Fruit fly (Drosophila melanogaster) whole organism, prepupa: ENCODE data around the gene Pgant4.

ENCODE experiments used
- Blimp-1 ChIP-seq: fragments of 200-800 bp; sonication (Bioruptor generic); optimal IDR thresholded peaks from 3 replicates; lab custom pipeline; 2017; ENCODE audit warnings: missing biosample characterization, missing genetic modification characterization, mild to moderate bottlenecking, moderate library complexity, missing genetic modification reagents
- CG10631 ChIP-seq: fragments of 200-800 bp; sonication (Bioruptor generic); optimal IDR thresholded peaks from 2 replicates; lab custom pipeline; 2016; ENCODE audit warnings: missing biosample characterization, missing genetic modification characterization
- CG10669 ChIP-seq: fragments of 200-800 bp; sonication (Bioruptor generic); optimal IDR thresholded peaks from 3 replicates; lab custom pipeline; 2018; ENCODE audit warnings: missing biosample characterization, mild to moderate bottlenecking, missing genetic modification characterization, moderate library complexity
- CG11294 ChIP-seq: fragments of 200-800 bp; sonication (Bioruptor generic); IDR thresholded peaks from 2 replicates; pipeline ENCODE4 v1.3.6; 2022; ENCODE audit warnings: missing biosample characterization, missing genetic modification characterization
- CG11762 ChIP-seq: fragments of 200-800 bp; sonication (Bioruptor generic); optimal IDR thresholded peaks from 3 replicates; lab custom pipeline; 2016; ENCODE audit warnings: missing biosample characterization, missing genetic modification characterization; ENCODE audit not compliant: insufficient read depth
- CG11902 ChIP-seq: fragments of 200-800 bp; sonication (Bioruptor generic); optimal IDR thresholded peaks from 3 replicates; lab custom pipeline; 2016; ENCODE audit warnings: missing biosample characterization, missing genetic modification characterization
- CG15336 ChIP-seq: fragments of 200-800 bp; sonication (Bioruptor generic); IDR thresholded peaks from 2 replicates; pipeline ENCODE4 v1.3.6; 2022; ENCODE audit warnings: missing biosample characterization, missing genetic modification characterization
- CG1621 ChIP-seq: fragments of 200-800 bp; sonication (Bioruptor generic); optimal IDR thresholded peaks from 3 replicates; lab custom pipeline; 2018; ENCODE audit warnings: missing biosample characterization, mild to moderate bottlenecking, missing genetic modification characterization
- CG16779 ChIP-seq: fragments of 200-800 bp; sonication (Bioruptor generic); optimal IDR thresholded peaks from 3 replicates; lab custom pipeline; 2017; ENCODE audit warnings: missing biosample characterization, mild to moderate bottlenecking, missing genetic modification characterization
- CG31627 ChIP-seq: fragments of 200-800 bp; sonication (Bioruptor generic); optimal IDR thresholded peaks from 3 replicates; lab custom pipeline; 2016; ENCODE audit warnings: missing biosample characterization, missing genetic modification characterization
- CG34406 ChIP-seq: fragments of 200-800 bp; sonication (Bioruptor generic); optimal IDR thresholded peaks from 3 replicates; lab custom pipeline; 2016; ENCODE audit warnings: missing biosample characterization, missing genetic modification characterization
- CG3919 ChIP-seq: fragments of 200-800 bp; sonication (Bioruptor generic); optimal IDR thresholded peaks from 3 replicates; lab custom pipeline; 2016; ENCODE audit warnings: missing biosample characterization, missing genetic modification characterization
- CG4318 ChIP-seq: fragments of 200-800 bp; sonication (Bioruptor generic); optimal IDR thresholded peaks from 3 replicates; lab custom pipeline; 2017; ENCODE audit warnings: missing biosample characterization, mild to moderate bottlenecking, missing genetic modification characterization
- CG6276 ChIP-seq: fragments of 200-800 bp; sonication (Bioruptor generic); optimal IDR thresholded peaks from 2 replicates; lab custom pipeline; 2017; ENCODE audit warnings: missing biosample characterization, mild to moderate bottlenecking, missing genetic modification characterization
- CG6792 ChIP-seq: fragments of 200-800 bp; sonication (Bioruptor generic); optimal IDR thresholded peaks from 3 replicates; lab custom pipeline; 2016; ENCODE audit warnings: missing biosample characterization, missing genetic modification characterization
- CG6808 ChIP-seq: fragments of 200-800 bp; sonication (Bioruptor generic); optimal IDR thresholded peaks from 3 replicates; lab custom pipeline; 2017; ENCODE audit warnings: missing biosample characterization, missing genetic modification characterization, mild to moderate bottlenecking, moderate library complexity, missing genetic modification reagents
- CG6854 ChIP-seq: fragments of 200-800 bp; sonication (Bioruptor generic); optimal IDR thresholded peaks from 2 replicates; lab custom pipeline; 2017; ENCODE audit warnings: missing biosample characterization, mild to moderate bottlenecking, missing genetic modification characterization
- CG7368 ChIP-seq: fragments of 200-800 bp; sonication (Bioruptor generic); optimal IDR thresholded peaks from 3 replicates; lab custom pipeline; 2016; ENCODE audit warnings: missing biosample characterization, missing genetic modification characterization
- CG8119 ChIP-seq: fragments of 200-800 bp; sonication (Bioruptor generic); IDR thresholded peaks from 3 replicates; pipeline ENCODE4 v1.3.6; 2022; ENCODE audit warnings: missing biosample characterization, missing genetic modification characterization
- CG8319 ChIP-seq: fragments of 200-800 bp; sonication (Bioruptor generic); optimal IDR thresholded peaks from 3 replicates; lab custom pipeline; 2016; ENCODE audit warnings: missing biosample characterization, missing genetic modification characterization
- Eip75B ChIP-seq: fragments of 200-800 bp; sonication (Bioruptor generic); optimal IDR thresholded peaks from 3 replicates; lab custom pipeline; 2016; ENCODE audit warnings: missing biosample characterization, missing genetic modification characterization
- Eip78C ChIP-seq: fragments of 200-800 bp; sonication (Bioruptor generic); peaks from one replicate; lab custom pipeline; 2016; ENCODE audit warnings: missing biosample characterization, missing genetic modification characterization
- Ets21C ChIP-seq: fragments of 200-800 bp; sonication (Bioruptor generic); optimal IDR thresholded peaks from 3 replicates; lab custom pipeline; 2016; ENCODE audit warnings: missing biosample characterization, missing genetic modification characterization
- Ets96B ChIP-seq: fragments of 200-800 bp; optimal IDR thresholded peaks from 2 replicates; lab custom pipeline; 2019; ENCODE audit warnings: missing biosample characterization, mild to moderate bottlenecking, missing genetic modification characterization, moderate library complexity
- Hr38 ChIP-seq: sonication (Bioruptor generic); optimal IDR thresholded peaks from 2 replicates; lab custom pipeline; 2016; ENCODE audit warnings: missing biosample characterization, missing genetic modification characterization
- Hr4 ChIP-seq: fragments of 200-800 bp; sonication (Bioruptor generic); optimal IDR thresholded peaks from 3 replicates; lab custom pipeline; 2016; ENCODE audit warnings: missing biosample characterization, missing genetic modification characterization
- Lpt ChIP-seq: fragments of 200-800 bp; sonication (Bioruptor generic); optimal IDR thresholded peaks from 3 replicates; lab custom pipeline; 2016; ENCODE audit warnings: missing biosample characterization, missing genetic modification characterization
- Met ChIP-seq: fragments of 200-800 bp; sonication (Bioruptor generic); optimal IDR thresholded peaks from 3 replicates; lab custom pipeline; 2016; ENCODE audit warnings: missing biosample characterization, missing genetic modification characterization
- OdsH ChIP-seq: fragments of 200-800 bp; sonication (Bioruptor generic); optimal IDR thresholded peaks from 3 replicates; lab custom pipeline; 2016; ENCODE audit warnings: missing biosample characterization, missing genetic modification characterization
- Smox ChIP-seq: fragments of 200-800 bp; sonication (Bioruptor generic); optimal IDR thresholded peaks from 3 replicates; lab custom pipeline; 2016; ENCODE audit warnings: missing biosample characterization, missing genetic modification characterization
- Sox102F ChIP-seq: fragments of 200-800 bp; sonication (Bioruptor generic); optimal IDR thresholded peaks from 2 replicates; lab custom pipeline; 2016; ENCODE audit warnings: missing biosample characterization, mild to moderate bottlenecking, missing genetic modification characterization
- Sox14 ChIP-seq: fragments of 200-800 bp; sonication (Bioruptor generic); optimal IDR thresholded peaks from 3 replicates; lab custom pipeline; 2016; ENCODE audit warnings: missing biosample characterization, missing genetic modification characterization
- acj6 ChIP-seq: fragments of 200-800 bp; sonication (Bioruptor generic); optimal IDR thresholded peaks from 3 replicates; lab custom pipeline; 2016; ENCODE audit warnings: missing biosample characterization, missing genetic modification characterization
- cyc ChIP-seq: fragments of 200-800 bp; sonication (Bioruptor generic); optimal IDR thresholded peaks from 3 replicates; lab custom pipeline; 2016; ENCODE audit warnings: missing biosample characterization, missing genetic modification characterization
- dac ChIP-seq: fragments of 200-800 bp; sonication (Bioruptor generic); optimal IDR thresholded peaks from 2 replicates; lab custom pipeline; 2017; ENCODE audit warnings: missing biosample characterization, mild to moderate bottlenecking, missing genetic modification characterization
- dsx ChIP-seq: fragments of 200-800 bp; optimal IDR thresholded peaks from 3 replicates; lab custom pipeline; 2019; ENCODE audit warnings: missing biosample characterization, mild to moderate bottlenecking, missing genetic modification characterization, moderate library complexity; ENCODE audit not compliant: poor library complexity, severe bottlenecking
- eg ChIP-seq: fragments of 200-800 bp; sonication (Bioruptor generic); IDR thresholded peaks from 3 replicates; pipeline ENCODE4 v1.3.6; 2022; ENCODE audit warnings: missing biosample characterization, missing genetic modification characterization
- esn ChIP-seq: fragments of 200-800 bp; sonication (Bioruptor generic); optimal IDR thresholded peaks from 2 replicates; lab custom pipeline; 2016; ENCODE audit warnings: missing biosample characterization, mild to moderate bottlenecking, missing genetic modification characterization, moderate library complexity
- fd59A ChIP-seq: fragments of 200-800 bp; sonication (Bioruptor generic); optimal IDR thresholded peaks from 2 replicates; lab custom pipeline; 2017; ENCODE audit warnings: missing biosample characterization, mild to moderate bottlenecking, missing genetic modification characterization, missing genetic modification reagents
- fd85E ChIP-seq: fragments of 200-800 bp; sonication (Bioruptor generic); optimal IDR thresholded peaks from 3 replicates; lab custom pipeline; 2016; ENCODE audit warnings: missing biosample characterization, missing genetic modification characterization
- fkh ChIP-seq: fragments of 200-800 bp; sonication (Bioruptor generic); optimal IDR thresholded peaks from 3 replicates; lab custom pipeline; 2017; ENCODE audit warnings: missing biosample characterization, mild to moderate bottlenecking, missing genetic modification characterization, moderate library complexity
- lz ChIP-seq: fragments of 200-800 bp; sonication (Bioruptor generic); optimal IDR thresholded peaks from 3 replicates; lab custom pipeline; 2016; ENCODE audit warnings: missing biosample characterization, missing genetic modification characterization
- net ChIP-seq: fragments of 200-800 bp; sonication (Bioruptor generic); optimal IDR thresholded peaks from 3 replicates; lab custom pipeline; 2016; ENCODE audit warnings: missing biosample characterization, missing genetic modification characterization
- pdm3 ChIP-seq: fragments of 200-800 bp; sonication (Bioruptor generic); optimal IDR thresholded peaks from 3 replicates; lab custom pipeline; 2016; ENCODE audit warnings: missing biosample characterization, missing genetic modification characterization
- salr ChIP-seq, 2 experiments: fragments of 200-800 bp; sonication (Bioruptor generic); optimal IDR thresholded peaks; 3 replicates each; lab custom pipeline; 2016 to 2018; ENCODE audit warnings: missing biosample characterization in 2 of 2, missing genetic modification characterization in 2 of 2, mild to moderate bottlenecking in 1 of 2
- ss ChIP-seq, 2 experiments: fragments of 200-800 bp; sonication (Bioruptor generic); optimal IDR thresholded peaks; 2 replicates in 1 of 2; 3 replicates in 1 of 2; lab custom pipeline; 2017 to 2018; ENCODE audit warnings: mild to moderate bottlenecking in 2 of 2, missing biosample characterization in 2 of 2, missing genetic modification characterization in 2 of 2, moderate library complexity in 1 of 2
- svp ChIP-seq: fragments of 200-800 bp; sonication (Bioruptor generic); peaks from one replicate; lab custom pipeline; 2016; ENCODE audit warnings: missing biosample characterization, missing genetic modification characterization
- topi ChIP-seq: fragments of 200-800 bp; sonication (Bioruptor generic); optimal IDR thresholded peaks from 3 replicates; lab custom pipeline; 2016; ENCODE audit warnings: missing biosample characterization, missing genetic modification characterization
- vri ChIP-seq: fragments of 200-800 bp; sonication (Bioruptor generic); optimal IDR thresholded peaks from 3 replicates; lab custom pipeline; 2016; ENCODE audit warnings: missing biosample characterization, mild to moderate bottlenecking, missing genetic modification characterization

Pgant4 gene

DNA sequence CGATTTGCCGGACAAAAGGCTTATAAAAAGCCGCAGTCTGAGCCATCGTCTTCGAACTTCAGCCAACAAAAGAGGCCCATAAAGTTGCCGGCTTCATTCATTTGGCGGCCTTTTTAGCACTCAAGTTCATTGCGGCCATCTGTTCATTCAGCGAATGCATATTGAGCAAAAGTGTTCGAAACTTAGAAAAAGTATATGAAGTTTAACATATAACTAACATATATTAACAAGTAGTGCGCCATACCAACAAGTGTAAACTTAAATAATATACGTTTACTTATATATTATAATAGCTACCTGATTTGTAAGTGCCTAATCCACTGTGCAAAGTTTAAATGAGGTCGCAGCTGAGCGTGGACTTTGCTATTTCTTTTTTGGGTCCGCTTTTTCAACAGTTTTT lies 36.1 kb upstream of the Pgant4 start (continued):
- TF ChIP-seq vri (GFP tag; lab: Kevin White, UChicago), result no peak
- TF ChIP-seq CG31627 (GFP tag; lab: Kevin White, UChicago), result no peak
- TF ChIP-seq Hr38 (GFP tag; lab: Kevin White, UChicago), result no peak
- peak; percentile 43 for TF ChIP-seq dac (GFP tag; lab: Kevin White, UChicago)
- TF ChIP-seq CG10669 (GFP tag; lab: Kevin White, UChicago), result no peak
- no peak for TF ChIP-seq Lpt
- TF ChIP-seq fkh (GFP tag; lab: Kevin White, UChicago), result no peak

DNA sequence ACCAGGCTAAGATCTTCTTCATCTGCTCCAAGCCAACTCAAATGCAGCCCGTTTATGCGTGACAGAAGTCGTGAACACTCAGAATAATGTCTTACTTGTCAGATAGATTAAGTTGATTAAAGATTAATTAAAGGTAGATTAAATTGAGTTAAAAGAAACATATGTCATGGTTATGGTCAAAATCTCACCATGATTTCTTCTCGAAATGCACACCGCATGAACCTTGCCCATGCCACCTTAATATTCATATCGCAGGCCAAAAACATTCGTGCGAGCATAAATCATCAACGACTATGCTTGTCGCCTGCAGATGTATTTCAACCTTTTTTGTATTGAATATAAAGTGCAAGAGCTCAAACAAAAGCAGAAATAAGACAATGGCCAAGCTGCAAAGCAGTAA lies 35.3 kb upstream of the Pgant4 start:
- TF ChIP-seq CG1621 (peak; percentile 76), Eip75B (GFP tag; lab: Kevin White, UChicago) (peak; percentile 80), CG3919 (GFP tag; lab: Kevin White, UChicago) (peak; percentile 79), Ets96B (tag; lab: Kevin White, UChicago) (peak; percentile 63), Sox14 (peak; percentile 93), pdm3 (GFP tag; lab: Kevin White, UChicago) (peak; percentile 92), CG11762 (peak; percentile 63), fd59A (GFP tag; lab: Kevin White, UChicago) (peak; percentile 78), Met (GFP tag; lab: Kevin White, UChicago) (peak; percentile 89), CG6854 (GFP tag; lab: Kevin White, UChicago) (no peak), dsx (GFP tag; lab: Kevin White, UChicago) (peak; percentile 71), CG6276 (GFP tag; lab: Kevin White, UChicago) (peak; percentile 82), CG31627 (GFP tag; lab: Kevin White, UChicago) (peak; percentile 87), topi (GFP tag; lab: Kevin White, UChicago) (peak; percentile 83), net (GFP tag; lab: Kevin White, UChicago) (peak; percentile 73), Ets21C (GFP tag; lab: Kevin White, UChicago) (peak; percentile 89), fd85E (peak; percentile 11), CG8319 (GFP tag; lab: Kevin White, UChicago) (peak; percentile 35), Lpt (peak; percentile 70), esn (GFP tag; lab: Kevin White, UChicago) (peak; percentile 96), CG10669 (GFP tag; lab: Kevin White, UChicago) (peak; percentile 52), Hr4 (peak; percentile 88), CG6808 (GFP tag; lab: Kevin White, UChicago) (peak; percentile 53), dac (GFP tag; lab: Kevin White, UChicago) (peak; percentile 84), eg (GFP tag; lab: Robert Waterston, UW) (peak; percentile 91), CG7368 (GFP tag; lab: Kevin White, UChicago) (peak; percentile 71), salr (GFP tag; optimal IDR thresholded peaks at IDR 0.05; lab: Kevin White, UChicago) (peak; percentile 59 to 81), Sox102F (GFP tag; lab: Kevin White, UChicago) (peak; percentile 95), Smox (GFP tag; lab: Kevin White, UChicago) (peak; percentile 83), CG16779 (peak; percentile 34), CG15336 (peak; percentile 94), Eip78C (GFP tag; lab: Kevin White, UChicago) (peak; percentile 94), acj6 (peak; percentile 76), OdsH (GFP tag; lab: Kevin White, UChicago) (peak; percentile 93), CG4318 (GFP tag; lab: Kevin White, UChicago) (peak; percentile 57), Hr38 (GFP tag; lab: Kevin White, UChicago) (no peak), lz (peak; percentile 84), CG6792 (GFP tag; lab: Kevin White, UChicago) (peak; percentile 86), CG34406 (GFP tag; lab: Kevin White, UChicago) (peak; percentile 70), cyc (GFP tag; lab: Kevin White, UChicago) (peak; percentile 75), CG8119 (GFP tag; lab: Robert Waterston, UW) (peak; percentile 93), CG11294 (GFP tag; lab: Robert Waterston, UW) (peak; percentile 63), CG10631 (GFP tag; lab: Kevin White, UChicago) (peak; percentile 83), fkh (GFP tag; lab: Kevin White, UChicago) (no peak), svp (GFP tag; lab: Kevin White, UChicago) (peak; percentile 86), CG11902 (peak; percentile 15), Blimp-1 (GFP tag; lab: Kevin White, UChicago) (peak; percentile 66), ss (GFP tag; optimal IDR thresholded peaks at IDR 0.05; lab: Kevin White, UChicago) (peak; percentile 46 to 68)
